Worm (Caenorhabditis elegans): ENCODE measurements around the gene F57B9.8.

DNA sequence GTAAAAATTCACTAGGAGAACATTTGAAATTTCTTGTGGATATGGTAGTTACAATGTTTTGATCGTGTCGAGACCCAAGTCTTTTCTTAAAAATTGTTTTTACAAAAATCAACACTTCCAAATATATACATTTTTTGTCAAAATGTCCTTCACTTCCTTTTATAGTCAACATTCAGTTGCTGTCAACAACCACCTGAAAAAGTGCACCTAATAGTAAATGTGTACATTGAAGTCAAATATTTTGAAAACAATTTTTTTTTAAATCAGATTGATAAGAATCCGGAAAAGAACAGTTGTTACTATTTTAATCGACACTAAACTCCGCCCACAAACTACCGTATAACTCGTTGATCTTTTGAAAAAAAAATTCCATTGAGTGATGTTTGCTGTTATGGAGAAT is 39.4 kb downstream of the F57B9.8 start:
- TF ChIP-seq npax-4 (tag; optimal IDR thresholded peaks at IDR 0.05): no peak
- TF ChIP-seq elt-2 (tag; optimal IDR thresholded peaks at IDR 0.05): no peak
